Worm (Caenorhabditis elegans) whole organism, young adult: ENCODE measurements around the gene B0336.7.

Experiments used
- cebp-2 ChIP-seq: fragments of 200-800 bp; sonication (Bioruptor generic); IDR thresholded peaks from 2 replicates; pipeline ENCODE4 v1.3.6; 2022; ENCODE audit warnings: missing genetic modification characterization, missing compliant biosample characterization
- ceh-79 ChIP-seq: sonication (generic microtip); optimal IDR thresholded peaks from 2 replicates; lab custom pipeline; 2017; ENCODE audit warnings: mild to moderate bottlenecking, missing genetic modification characterization, missing compliant biosample characterization
- ets-4 ChIP-seq: fragments of 200-800 bp; sonication (Bioruptor generic); optimal IDR thresholded peaks from 2 replicates; lab custom pipeline; 2018; ENCODE audit warnings: mild to moderate bottlenecking, missing genetic modification characterization, missing compliant biosample characterization
- gei-17 ChIP-seq: fragments of 200-800 bp; sonication (Bioruptor generic); optimal IDR thresholded peaks from 2 replicates; lab custom pipeline; 2018; ENCODE audit warnings: mild to moderate bottlenecking, missing genetic modification characterization, missing compliant biosample characterization
- hsf-1 ChIP-seq: fragments of 200-800 bp; sonication (Bioruptor generic); IDR thresholded peaks from 2 replicates; pipeline ENCODE4 v1.3.6; 2022; ENCODE audit warnings: missing genetic modification reagents, missing genetic modification characterization, missing compliant biosample characterization
- let-526 ChIP-seq: fragments of 200-800 bp; sonication (Bioruptor generic); IDR thresholded peaks from 2 replicates; pipeline ENCODE4 v1.3.6; 2022; ENCODE audit warnings: missing genetic modification reagents, missing genetic modification characterization, missing compliant biosample characterization
- mcd-1 ChIP-seq: fragments of 200-800 bp; sonication (Bioruptor generic); IDR thresholded peaks from 2 replicates; pipeline ENCODE4 v1.3.6; 2022; ENCODE audit warnings: missing genetic modification reagents, missing genetic modification characterization, missing compliant biosample characterization
- pha-4 ChIP-seq: fragments of 150-350 bp; sonication (generic microtip); optimal IDR thresholded peaks from 2 replicates; lab custom pipeline; 2014; ENCODE audit warnings: missing biosample characterization, missing genetic modification reagents, missing genetic modification characterization
- snpc-1.3 ChIP-seq: sonication (generic microtip); optimal IDR thresholded peaks from 2 replicates; lab custom pipeline; 2017; ENCODE audit warnings: missing genetic modification characterization, mild to moderate bottlenecking, missing compliant biosample characterization, antibody characterized with exemption, moderate library complexity, missing genotype, missing genetic modification reagents; ENCODE audit not compliant: insufficient read depth

DNA sequence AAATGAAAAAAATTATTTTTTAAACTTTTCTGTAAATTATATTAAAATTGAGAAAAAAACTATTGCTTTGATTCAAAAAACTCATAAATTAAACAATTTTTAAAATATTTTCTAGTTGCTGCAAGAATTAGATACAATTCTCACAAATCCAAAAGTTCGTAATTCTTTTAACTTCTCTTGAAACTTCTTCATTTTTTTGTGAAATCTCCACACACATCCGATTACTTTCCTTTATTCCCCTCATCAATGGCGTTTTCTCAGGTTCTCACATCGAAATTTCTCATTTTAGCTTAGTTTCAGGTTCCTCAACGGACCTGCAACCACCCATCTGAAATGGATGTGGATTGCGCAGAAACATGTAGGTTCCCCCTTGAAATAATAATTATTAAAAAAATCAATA is 25.4 kb upstream of the B0336.7 start, which contains the start of gene wrm-1:
- TF ChIP-seq ceh-79 (no peak), ets-4 (GFP tag; lab: Kevin White, UChicago) (no peak), gei-17 (no peak), hsf-1 (no peak), mcd-1 (GFP tag; lab: Robert Waterston, UW) (no peak), let-526 (GFP tag; lab: Robert Waterston, UW) (no peak), snpc-1.3 (tag; lab: Kevin White, UChicago) (no peak), cebp-2 (GFP tag; lab: Robert Waterston, UW) (no peak), pha-4 (no peak)
